Fruit fly (Drosophila melanogaster) whole organism, embryonic: ENCODE results near the gene CG6610.

Experiments used
- Ada2b ChIP-seq: fragments of 200-800 bp; sonication (Bioruptor generic); IDR thresholded peaks from 2 replicates; pipeline ENCODE4 v1.3.6; 2022; ENCODE audit warnings: missing biosample characterization, missing genetic modification characterization
- B-H2 ChIP-seq: fragments of 200-800 bp; sonication (Bioruptor generic); optimal IDR thresholded peaks from 2 replicates; lab custom pipeline; 2018; ENCODE audit warnings: missing biosample characterization, mild to moderate bottlenecking, missing genetic modification characterization
- CG10147 ChIP-seq: fragments of 200-800 bp; sonication (Bioruptor generic); optimal IDR thresholded peaks from 2 replicates; lab custom pipeline; 2019; ENCODE audit warnings: missing biosample characterization, mild to moderate bottlenecking, missing genetic modification characterization, moderate library complexity
- CG10959 ChIP-seq: fragments of 200-800 bp; sonication (Bioruptor generic); IDR thresholded peaks from 2 replicates; pipeline ENCODE4 v1.3.6; 2022; ENCODE audit warnings: missing biosample characterization, missing genetic modification characterization
- CG12155 ChIP-seq: fragments of 200-800 bp; sonication (Bioruptor generic); optimal IDR thresholded peaks from 3 replicates; lab custom pipeline; 2016; ENCODE audit warnings: missing biosample characterization, missing genetic modification characterization
- CG13123 ChIP-seq: fragments of 200-800 bp; sonication (Bioruptor generic); optimal IDR thresholded peaks from 2 replicates; lab custom pipeline; 2016; ENCODE audit warnings: missing biosample characterization, missing genetic modification characterization
- CG15011 ChIP-seq: fragments of 200-800 bp; sonication (Bioruptor generic); optimal IDR thresholded peaks from 3 replicates; lab custom pipeline; 2018; ENCODE audit warnings: missing biosample characterization, mild to moderate bottlenecking, missing genetic modification characterization
- CG15269 ChIP-seq: fragments of 200-800 bp; sonication (Bioruptor generic); optimal IDR thresholded peaks from 2 replicates; lab custom pipeline; 2018; ENCODE audit warnings: missing biosample characterization, mild to moderate bottlenecking, missing genetic modification characterization, moderate library complexity
- CG1647 ChIP-seq: fragments of 200-800 bp; sonication (Bioruptor generic); optimal IDR thresholded peaks from 3 replicates; lab custom pipeline; 2016; ENCODE audit warnings: missing biosample characterization, missing genetic modification characterization
- CG16863 ChIP-seq: fragments of 200-800 bp; sonication (Bioruptor generic); optimal IDR thresholded peaks from 3 replicates; lab custom pipeline; 2016; ENCODE audit warnings: missing biosample characterization, missing genetic modification characterization
- CG2202 ChIP-seq: fragments of 200-800 bp; sonication (Bioruptor generic); optimal IDR thresholded peaks from 2 replicates; lab custom pipeline; 2018; ENCODE audit warnings: missing biosample characterization, mild to moderate bottlenecking, missing genetic modification characterization
- CG2712 ChIP-seq: fragments of 200-800 bp; optimal IDR thresholded peaks from 3 replicates; lab custom pipeline; 2019; ENCODE audit warnings: missing biosample characterization, mild to moderate bottlenecking, missing genetic modification characterization, moderate library complexity
- CG30020 ChIP-seq: fragments of 200-800 bp; optimal IDR thresholded peaks from 2 replicates; lab custom pipeline; 2019; ENCODE audit warnings: missing biosample characterization, mild to moderate bottlenecking, missing genetic modification characterization, moderate library complexity
- CG32532 ChIP-seq: fragments of 200-800 bp; sonication (Bioruptor generic); IDR thresholded peaks from 2 replicates; pipeline ENCODE4 v1.3.6; 2022; ENCODE audit warnings: missing biosample characterization, missing genetic modification characterization
- CG3281 ChIP-seq: fragments of 200-800 bp; sonication (Bioruptor generic); optimal IDR thresholded peaks from 3 replicates; lab custom pipeline; 2017; ENCODE audit warnings: missing biosample characterization, mild to moderate bottlenecking, missing genetic modification characterization
- CG3407 ChIP-seq: fragments of 200-800 bp; sonication (Bioruptor generic); optimal IDR thresholded peaks from 2 replicates; lab custom pipeline; 2018; ENCODE audit warnings: missing biosample characterization, mild to moderate bottlenecking, missing genetic modification characterization
- CG4328 ChIP-seq: fragments of 200-800 bp; sonication (Bioruptor generic); optimal IDR thresholded peaks from 3 replicates; lab custom pipeline; 2017; ENCODE audit warnings: missing biosample characterization, missing genetic modification reagents, missing genetic modification characterization
- CG4424 ChIP-seq: fragments of 200-800 bp; sonication (Bioruptor generic); optimal IDR thresholded peaks from 3 replicates; lab custom pipeline; 2016; ENCODE audit warnings: missing biosample characterization, missing genetic modification characterization
- CG7372 ChIP-seq: fragments of 200-800 bp; sonication (Bioruptor generic); IDR thresholded peaks from 2 replicates; pipeline ENCODE4 v1.3.6; 2022; ENCODE audit warnings: missing biosample characterization, missing genetic modification characterization
- CG7928 ChIP-seq: fragments of 200-800 bp; sonication (Bioruptor generic); optimal IDR thresholded peaks from 2 replicates; lab custom pipeline; 2017; ENCODE audit warnings: missing biosample characterization, mild to moderate bottlenecking, missing genetic modification characterization
- CG9437 ChIP-seq: fragments of 200-800 bp; sonication (Bioruptor generic); optimal IDR thresholded peaks from 2 replicates; lab custom pipeline; 2018; ENCODE audit warnings: missing biosample characterization, mild to moderate bottlenecking, missing genetic modification characterization
- D ChIP-seq, 2 experiments: fragments of 200-800 bp in 1 of 2; fragments of >200 bp in 1 of 2; sonication (Bioruptor generic) in 1 of 2; optimal IDR thresholded peaks; 2 replicates in 1 of 2; 3 replicates in 1 of 2; lab custom pipeline; 2017; ENCODE audit warnings: mild to moderate bottlenecking in 1 of 2, missing biosample characterization in 1 of 2, missing genetic modification characterization in 1 of 2, missing genetic modification reagents in 1 of 2
- Ets65A ChIP-seq: fragments of 200-800 bp; sonication (Bioruptor generic); peaks from one replicate; lab custom pipeline; 2016; ENCODE audit warnings: missing biosample characterization, missing genetic modification characterization
- HLH54F ChIP-seq: fragments of 200-800 bp; sonication (Bioruptor generic); optimal IDR thresholded peaks from 3 replicates; lab custom pipeline; 2016; ENCODE audit warnings: missing biosample characterization, missing genetic modification characterization
- Mad ChIP-seq: fragments of 200-800 bp; sonication (Bioruptor generic); optimal IDR thresholded peaks from 2 replicates; lab custom pipeline; 2016; ENCODE audit warnings: missing biosample characterization, missing genetic modification characterization
- Max ChIP-seq: fragments of 200-800 bp; sonication (Bioruptor generic); optimal IDR thresholded peaks from 2 replicates; lab custom pipeline; 2016; ENCODE audit warnings: missing biosample characterization, mild to moderate bottlenecking, missing genetic modification characterization
- Oli ChIP-seq: fragments of 200-800 bp; sonication (Bioruptor generic); optimal IDR thresholded peaks from 2 replicates; lab custom pipeline; 2018; ENCODE audit warnings: missing biosample characterization, mild to moderate bottlenecking, missing genetic modification characterization, moderate library complexity
- Rx ChIP-seq: fragments of 200-800 bp; sonication (Bioruptor generic); IDR thresholded peaks from 2 replicates; pipeline ENCODE4 v1.3.6; 2022; ENCODE audit warnings: missing biosample characterization, missing genetic modification characterization
- Spps ChIP-seq: fragments of 200-800 bp; sonication (Bioruptor generic); optimal IDR thresholded peaks from 2 replicates; lab custom pipeline; 2018; ENCODE audit warnings: missing biosample characterization, mild to moderate bottlenecking, missing genetic modification characterization
- Sry-β ChIP-seq: fragments of 200-800 bp; sonication (Bioruptor generic); optimal IDR thresholded peaks from 2 replicates; lab custom pipeline; 2018; ENCODE audit warnings: missing biosample characterization, mild to moderate bottlenecking, missing genetic modification characterization, moderate library complexity
- Trl ChIP-seq, 3 experiments: fragments of >200 bp in 2 of 3; fragments of 200-800 bp in 1 of 3; sonication (Bioruptor generic) in 1 of 3; optimal IDR thresholded peaks; 2 replicates in 1 of 3; 3 replicates in 2 of 3; lab custom pipeline; 2016 to 2017; ENCODE audit warnings: missing biosample characterization in 1 of 3, missing genetic modification characterization in 1 of 3
- al ChIP-seq: fragments of 200-800 bp; sonication (Bioruptor generic); IDR thresholded peaks from 2 replicates; pipeline ENCODE4 v1.3.6; 2022; ENCODE audit warnings: missing biosample characterization, missing genetic modification characterization
- bbx ChIP-seq: fragments of 200-800 bp; sonication (Bioruptor generic); IDR thresholded peaks from 2 replicates; pipeline ENCODE4 v1.3.6; 2022; ENCODE audit warnings: missing biosample characterization, missing genetic modification characterization; ENCODE audit not compliant: partially characterized antibody
- bcd ChIP-seq: fragments of 200-800 bp; sonication (Bioruptor generic); optimal IDR thresholded peaks from 2 replicates; lab custom pipeline; 2017; ENCODE audit warnings: missing biosample characterization, mild to moderate bottlenecking, missing genetic modification characterization
- croc ChIP-seq: fragments of 200-800 bp; sonication (Bioruptor generic); conservative IDR thresholded peaks from 3 replicates; pipeline ENCODE4 v1.3.6; 2022; ENCODE audit warnings: missing biosample characterization, missing genetic modification characterization
- en ChIP-seq: fragments of 200-800 bp; sonication (Bioruptor generic); optimal IDR thresholded peaks from 2 replicates; lab custom pipeline; 2016; ENCODE audit warnings: missing biosample characterization, missing genetic modification characterization
- gcm ChIP-seq: fragments of 200-800 bp; sonication (Bioruptor generic); optimal IDR thresholded peaks from 2 replicates; lab custom pipeline; 2019; ENCODE audit warnings: missing biosample characterization, mild to moderate bottlenecking, missing genetic modification characterization, moderate library complexity
- jigr1 ChIP-seq: fragments of 200-800 bp; sonication (Bioruptor generic); IDR thresholded peaks from 3 replicates; pipeline ENCODE4 v1.3.6; 2022; ENCODE audit warnings: missing biosample characterization, missing genetic modification characterization
- lilli ChIP-seq: fragments of 200-800 bp; sonication (Bioruptor generic); optimal IDR thresholded peaks from 3 replicates; lab custom pipeline; 2016; ENCODE audit warnings: missing biosample characterization, missing genetic modification characterization
- lola ChIP-seq, 3 experiments: fragments of >200 bp in 2 of 3; fragments of 200-800 bp in 1 of 3; sonication (Bioruptor generic) in 1 of 3; optimal IDR thresholded peaks; 2 replicates each; lab custom pipeline; 2017 to 2019; ENCODE audit warnings: missing biosample characterization in 3 of 3, missing genetic modification characterization in 3 of 3, mild to moderate bottlenecking in 1 of 3, moderate library complexity in 1 of 3
- pho ChIP-seq: fragments of 200-800 bp; sonication (Bioruptor generic); optimal IDR thresholded peaks from 2 replicates; lab custom pipeline; 2016; ENCODE audit warnings: missing biosample characterization, missing genetic modification characterization
- phol ChIP-seq: fragments of 200-800 bp; sonication (Bioruptor generic); optimal IDR thresholded peaks from 3 replicates; lab custom pipeline; 2018; ENCODE audit warnings: missing biosample characterization, mild to moderate bottlenecking, missing genetic modification characterization, moderate library complexity
- ro ChIP-seq: fragments of 200-800 bp; sonication (Bioruptor generic); IDR thresholded peaks from 2 replicates; pipeline ENCODE4 v1.3.6; 2022; ENCODE audit warnings: missing biosample characterization, missing genetic modification characterization
- shn ChIP-seq: fragments of 200-800 bp; sonication (Bioruptor generic); optimal IDR thresholded peaks from 3 replicates; lab custom pipeline; 2016; ENCODE audit warnings: missing biosample characterization, missing genetic modification characterization
- so ChIP-seq: fragments of 200-800 bp; sonication (Bioruptor generic); IDR thresholded peaks from 3 replicates; pipeline ENCODE4 v1.3.6; 2022; ENCODE audit warnings: missing biosample characterization, missing genetic modification characterization
- sug ChIP-seq: fragments of 200-800 bp; optimal IDR thresholded peaks from 2 replicates; lab custom pipeline; 2019; ENCODE audit warnings: missing biosample characterization, mild to moderate bottlenecking, missing genetic modification characterization, moderate library complexity
- tin ChIP-seq: fragments of 200-800 bp; sonication (Bioruptor generic); optimal IDR thresholded peaks from 3 replicates; lab custom pipeline; 2016; ENCODE audit warnings: missing biosample characterization, missing genetic modification characterization
- tio ChIP-seq: fragments of 200-800 bp; sonication (Bioruptor generic); optimal IDR thresholded peaks from 2 replicates; lab custom pipeline; 2017; ENCODE audit warnings: missing biosample characterization, missing genetic modification characterization, inconsistent platforms
- twi ChIP-seq: fragments of 200-800 bp; optimal IDR thresholded peaks from 2 replicates; lab custom pipeline; 2019; ENCODE audit warnings: missing biosample characterization, mild to moderate bottlenecking, missing genetic modification characterization, moderate library complexity

CG6610 gene

dm6 chr3L:6074975-6075692 lies at the start of gene CG6610, which contains the start of gene CG13295 (continued):
- peak; percentile 19 for TF ChIP-seq Max (GFP tag; lab: Kevin White, UChicago)
- peak; percentile 59 for TF ChIP-seq pho (GFP tag; lab: Kevin White, UChicago)
- peak; percentile 56 for TF ChIP-seq Oli (tag; lab: Kevin White, UChicago)
- TF ChIP-seq bcd (GFP tag; lab: Kevin White, UChicago), result peak; percentile 58
- peak; percentile 85 for TF ChIP-seq Ets65A (GFP tag; lab: Kevin White, UChicago)
- peak; percentile 19 for TF ChIP-seq tio
- peak; percentile 63 for TF ChIP-seq al (GFP tag; lab: Robert Waterston, UW)
- no peak for TF ChIP-seq CG7928 (GFP tag; lab: Kevin White, UChicago)
- no peak for TF ChIP-seq Ada2b (GFP tag; lab: Robert Waterston, UW)
- TF ChIP-seq CG7372 (GFP tag; lab: Robert Waterston, UW), result peak; percentile 58; the same call in 1 of the 2 replicates
- TF ChIP-seq CG32532 (GFP tag; lab: Robert Waterston, UW), result peak; percentile 65
- peak; percentile 71 for TF ChIP-seq lilli (GFP tag; lab: Kevin White, UChicago)
- no peak for TF ChIP-seq CG3407
- no peak for TF ChIP-seq CG13123 (GFP tag; lab: Kevin White, UChicago)
- peak; percentile 66 for TF ChIP-seq CG2712 (tag; lab: Kevin White, UChicago)
- TF ChIP-seq CG15269 (tag; lab: Kevin White, UChicago), result peak; percentile 69
- TF ChIP-seq CG15011 (GFP tag; lab: Kevin White, UChicago), result peak; percentile 36
- peak; percentile 79 for TF ChIP-seq sug (tag; lab: Kevin White, UChicago)
- TF ChIP-seq CG9437 (GFP tag; lab: Kevin White, UChicago), result peak; percentile 22
- TF ChIP-seq Sry-β (GFP tag; lab: Kevin White, UChicago), result peak; percentile 97
- no peak for TF ChIP-seq CG2202 (tag; lab: Kevin White, UChicago)
- no peak for TF ChIP-seq en (GFP tag; lab: Kevin White, UChicago)
- 0 out of 2 replicates have a peak, but pooled peaks have one; percentile 12 for TF ChIP-seq Rx (GFP tag; lab: Robert Waterston, UW)
- TF ChIP-seq twi (tag; lab: Kevin White, UChicago), result peak; percentile 64
- TF ChIP-seq CG4328 (GFP tag; lab: Kevin White, UChicago), result peak; percentile 61
- TF ChIP-seq Trl (optimal IDR thresholded peaks at IDR 0.05; lab: Kevin White, UChicago), result no peak
- peak; percentile 30 for TF ChIP-seq Trl (GFP tag; optimal IDR thresholded peaks at IDR 0.05; lab: Kevin White, UChicago)
- TF ChIP-seq ro (GFP tag; lab: Robert Waterston, UW), result no peak
- peak; percentile 31 for TF ChIP-seq HLH54F
- TF ChIP-seq Spps (tag; lab: Kevin White, UChicago), result peak; percentile 1
- peak; percentile 57 for TF ChIP-seq tin (GFP tag; lab: Kevin White, UChicago)
- peak; percentile 50 for TF ChIP-seq CG10147 (GFP tag; lab: Kevin White, UChicago)
- peak; percentile 54 for TF ChIP-seq CG30020 (tag; lab: Kevin White, UChicago)
- TF ChIP-seq CG10959 (GFP tag; lab: Robert Waterston, UW), result no peak
- TF ChIP-seq shn (GFP tag; lab: Kevin White, UChicago), result peak; percentile 19
- TF ChIP-seq B-H2 (GFP tag; lab: Kevin White, UChicago), result peak; percentile 71
- peak; percentile 3 for TF ChIP-seq CG1647 (GFP tag; lab: Kevin White, UChicago)
- TF ChIP-seq croc, result peak; percentile 48; the same call in 2 of the 3 replicates
- TF ChIP-seq CG16863 (GFP tag; lab: Kevin White, UChicago), result no peak
- TF ChIP-seq D (optimal IDR thresholded peaks at IDR 0.05; lab: Kevin White, UChicago), result no peak
- TF ChIP-seq D (GFP tag; optimal IDR thresholded peaks at IDR 0.05; lab: Kevin White, UChicago), result peak; percentile 17
- no peak for TF ChIP-seq jigr1
- TF ChIP-seq CG12155, result peak; percentile 44
- no peak for TF ChIP-seq so
- TF ChIP-seq phol, result peak; percentile 72
- no peak for TF ChIP-seq bbx (GFP tag; lab: Robert Waterston, UW)
- peak; percentile 43 for TF ChIP-seq CG4424 (GFP tag; lab: Kevin White, UChicago)
- TF ChIP-seq gcm (GFP tag; lab: Kevin White, UChicago), result peak; percentile 11
- peak in 1 of 3 experiments; percentile 71 for TF ChIP-seq lola (GFP tag; optimal IDR thresholded peaks at IDR 0.05; lab: Kevin White, UChicago)
- TF ChIP-seq Mad (GFP tag; lab: Kevin White, UChicago), result peak; percentile 26
- peak; percentile 56 for TF ChIP-seq CG3281 (GFP tag; lab: Kevin White, UChicago)
